Fruit fly (Drosophila melanogaster): ENCODE measurements around the gene CG31206.
A peak's percentile ranks its signal among the peaks of the same experiment; 100 is the strongest.

Gene CG31206

DNA sequence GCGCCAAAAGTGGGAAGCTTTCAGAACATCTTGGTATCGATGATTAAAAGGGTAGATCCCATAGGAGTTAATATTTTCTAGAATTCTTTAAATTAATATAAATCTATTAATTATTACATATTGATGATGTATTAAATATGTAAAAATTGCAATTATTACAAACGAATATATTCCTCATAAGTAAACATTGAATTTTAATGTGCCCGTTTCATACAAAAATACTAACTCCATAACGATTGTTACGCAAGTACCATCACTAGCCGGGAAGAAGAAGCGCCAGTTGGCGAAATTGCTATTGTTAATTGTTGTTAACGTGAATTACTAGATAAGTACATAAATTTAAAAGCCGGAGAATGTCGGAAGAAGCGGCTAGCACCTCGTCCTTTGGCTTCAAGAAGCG lies 50.3 kb downstream of the CG31206 start, which contains the start of gene mdlc (continued):
- TF ChIP-seq CG8359 (GFP tag; optimal IDR thresholded peaks at IDR 0.05; ENCODE audit: borderline replicate concordance) (no peak), CG32772 (GFP tag; IDR thresholded peaks at IDR 0.05) (no peak), Sox102F (GFP tag; optimal IDR thresholded peaks at IDR 0.05) (no peak), CG3407 (GFP tag; optimal IDR thresholded peaks at IDR 0.05) (no peak), CG11504 (tag; optimal IDR thresholded peaks at IDR 0.05) (peak; percentile 33), CG6765 (GFP tag; optimal IDR thresholded peaks at IDR 0.05) (no peak), eve (GFP tag; optimal IDR thresholded peaks at IDR 0.05) (no peak), ab (GFP tag; optimal IDR thresholded peaks at IDR 0.05) (no peak), Hr3 (GFP tag; optimal IDR thresholded peaks at IDR 0.05) (peak; percentile 40), bigmax (GFP tag; optimal IDR thresholded peaks at IDR 0.05) (no peak), E2f2 (GFP tag; IDR thresholded peaks at IDR 0.05) (peak; percentile 64), twi (tag; optimal IDR thresholded peaks at IDR 0.05) (no peak), Kr (GFP tag; optimal IDR thresholded peaks at IDR 0.05) (no peak), Elba2 (GFP tag; optimal IDR thresholded peaks at IDR 0.05) (peak; percentile 6), Dek (tag; optimal IDR thresholded peaks at IDR 0.05) (no peak), ems (GFP tag; optimal IDR thresholded peaks at IDR 0.05) (no peak), zen (tag; optimal IDR thresholded peaks at IDR 0.05) (no peak), yki (optimal IDR thresholded peaks at IDR 0.05) (no peak), CG6683 (GFP tag; optimal IDR thresholded peaks at IDR 0.05) (no peak), inv (GFP tag; IDR thresholded peaks at IDR 0.05; ENCODE audit: partially characterized antibody) (peak; percentile 47; the same call in 1 of the 2 replicates), CG43689 (GFP tag; IDR thresholded peaks at IDR 0.05) (no peak), disco-r (GFP tag; optimal IDR thresholded peaks at IDR 0.05) (no peak), CG17612 (GFP tag; IDR thresholded peaks at IDR 0.05) (no peak), tio (GFP tag; optimal IDR thresholded peaks at IDR 0.05) (no peak), luna (GFP tag; optimal IDR thresholded peaks at IDR 0.05) (no peak), Nf-YC (tag; optimal IDR thresholded peaks at IDR 0.05) (no peak), lola (GFP tag; optimal IDR thresholded peaks at IDR 0.05) (no peak), CG14014 (GFP tag; IDR thresholded peaks at IDR 0.05) (no peak), CG15479 (GFP tag; optimal IDR thresholded peaks at IDR 0.05) (no peak), dan (GFP tag; IDR thresholded peaks at IDR 0.05) (no peak), CG1647 (GFP tag; optimal IDR thresholded peaks at IDR 0.05) (no peak), az2 (GFP tag; optimal IDR thresholded peaks at IDR 0.05) (peak; percentile 5), Sox100B (GFP tag; optimal IDR thresholded peaks at IDR 0.05) (peak; percentile 11), Dip2 (GFP tag; IDR thresholded peaks at IDR 0.05) (no peak), hb (GFP tag; IDR thresholded peaks at IDR 0.05; ENCODE audit: partially characterized antibody) (no peak), Stat92E (GFP tag; optimal IDR thresholded peaks at IDR 0.05) (no peak), gce (GFP tag; IDR thresholded peaks at IDR 0.05) (no peak), Chrac-16 (GFP tag; optimal IDR thresholded peaks at IDR 0.05) (no peak), Hmr (GFP tag; optimal IDR thresholded peaks at IDR 0.05) (no peak), Hey (tag; optimal IDR thresholded peaks at IDR 0.05) (no peak), CG11695 (GFP tag; IDR thresholded peaks at IDR 0.05) (no peak), CG12071 (GFP tag; optimal IDR thresholded peaks at IDR 0.05) (no peak), NfI (GFP tag; optimal IDR thresholded peaks at IDR 0.05) (no peak), dysf (GFP tag; IDR thresholded peaks at IDR 0.05) (no peak), CG10654 (GFP tag; optimal IDR thresholded peaks at IDR 0.05) (peak; percentile 8), CG16815 (GFP tag; optimal IDR thresholded peaks at IDR 0.05) (no peak), CkIIα-i1 (GFP tag; IDR thresholded peaks at IDR 0.05) (no peak), CG6791 (GFP tag; IDR thresholded peaks at IDR 0.05; ENCODE audit: partially characterized antibody) (no peak), chn (GFP tag; optimal IDR thresholded peaks at IDR 0.05) (no peak), CG10431 (GFP tag; optimal IDR thresholded peaks at IDR 0.05) (no peak), abd-A (tag; optimal IDR thresholded peaks at IDR 0.05) (peak; percentile 46)
